Fruit fly (Drosophila melanogaster) whole organism, embryonic: Measurements from ENCODE around the gene parvin.
A peak's percentile ranks its signal among the peaks of the same experiment; 100 is the strongest.

Source experiments
- C15 ChIP-seq: fragments of 200-800 bp; sonication (Bioruptor generic); IDR thresholded peaks from 3 replicates; pipeline ENCODE4 v1.3.6; 2022; ENCODE audit warnings: missing biosample characterization, missing genetic modification characterization
- CG10543 ChIP-seq: fragments of 200-800 bp; sonication (Bioruptor generic); optimal IDR thresholded peaks from 3 replicates; lab custom pipeline; 2017; ENCODE audit warnings: missing biosample characterization, mild to moderate bottlenecking, missing genetic modification characterization, moderate library complexity
- CG11085 ChIP-seq: fragments of 200-800 bp; sonication (Bioruptor generic); IDR thresholded peaks from 2 replicates; pipeline ENCODE4 v1.3.6; 2022; ENCODE audit warnings: missing biosample characterization, missing genetic modification characterization
- CG11398 ChIP-seq: fragments of 200-800 bp; sonication (Bioruptor generic); optimal IDR thresholded peaks from 2 replicates; lab custom pipeline; 2016; ENCODE audit warnings: missing biosample characterization, missing genetic modification characterization
- CG12391 ChIP-seq: fragments of 200-800 bp; sonication (Bioruptor generic); optimal IDR thresholded peaks from 3 replicates; lab custom pipeline; 2018; ENCODE audit warnings: missing biosample characterization, mild to moderate bottlenecking, missing genetic modification characterization, moderate library complexity
- CG12744 ChIP-seq: fragments of 200-800 bp; sonication (Bioruptor generic); optimal IDR thresholded peaks from 2 replicates; lab custom pipeline; 2016; ENCODE audit warnings: missing biosample characterization, missing genetic modification characterization
- CG17361 ChIP-seq: fragments of 200-800 bp; sonication (Bioruptor generic); IDR thresholded peaks from 3 replicates; pipeline ENCODE4 v1.3.6; 2022; ENCODE audit warnings: missing biosample characterization, missing genetic modification characterization
- CG17612 ChIP-seq: fragments of 200-800 bp; sonication (Bioruptor generic); IDR thresholded peaks from 2 replicates; pipeline ENCODE4 v1.3.6; 2022; ENCODE audit warnings: missing biosample characterization, missing genetic modification characterization
- CG1792 ChIP-seq: fragments of 200-800 bp; sonication (Bioruptor generic); optimal IDR thresholded peaks from 2 replicates; lab custom pipeline; 2016; ENCODE audit warnings: missing biosample characterization, missing genetic modification characterization
- CG18764 ChIP-seq: fragments of 200-800 bp; sonication (Bioruptor generic); optimal IDR thresholded peaks from 3 replicates; lab custom pipeline; 2016; ENCODE audit warnings: missing biosample characterization, missing genetic modification characterization
- CG33213 ChIP-seq: fragments of 200-800 bp; sonication (Bioruptor generic); optimal IDR thresholded peaks from 3 replicates; lab custom pipeline; 2016; ENCODE audit warnings: missing biosample characterization, missing genetic modification characterization
- CG33557 ChIP-seq: fragments of 200-800 bp; sonication (Bioruptor generic); optimal IDR thresholded peaks from 2 replicates; lab custom pipeline; 2019; ENCODE audit warnings: missing biosample characterization, mild to moderate bottlenecking, missing genetic modification characterization, moderate library complexity
- CG42726 ChIP-seq: fragments of 200-800 bp; sonication (Bioruptor generic); IDR thresholded peaks from 2 replicates; pipeline ENCODE4 v1.3.6; 2022; ENCODE audit warnings: missing biosample characterization, missing genetic modification characterization; ENCODE audit not compliant: partially characterized antibody
- CG4617 ChIP-seq: fragments of 200-800 bp; sonication (Bioruptor generic); optimal IDR thresholded peaks from 3 replicates; lab custom pipeline; 2016; ENCODE audit warnings: missing biosample characterization, missing genetic modification characterization, borderline replicate concordance
- CG4730 ChIP-seq: fragments of 200-800 bp; sonication (Bioruptor generic); IDR thresholded peaks from 2 replicates; pipeline ENCODE4 v1.3.6; 2022; ENCODE audit warnings: missing biosample characterization, missing genetic modification characterization
- CG5180 ChIP-seq: fragments of 200-800 bp; sonication (Bioruptor generic); optimal IDR thresholded peaks from 3 replicates; lab custom pipeline; 2017; ENCODE audit warnings: missing biosample characterization, missing genetic modification characterization, mild to moderate bottlenecking, moderate library complexity, missing genetic modification reagents
- CG7556 ChIP-seq: fragments of 200-800 bp; sonication (Bioruptor generic); optimal IDR thresholded peaks from 2 replicates; lab custom pipeline; 2017; ENCODE audit warnings: missing biosample characterization, mild to moderate bottlenecking, missing genetic modification characterization
- CG7745 ChIP-seq: fragments of 200-800 bp; sonication (Bioruptor generic); optimal IDR thresholded peaks from 2 replicates; lab custom pipeline; 2018; ENCODE audit warnings: missing biosample characterization, mild to moderate bottlenecking, missing genetic modification characterization, moderate library complexity
- CG7987 ChIP-seq: fragments of 200-800 bp; sonication (Bioruptor generic); optimal IDR thresholded peaks from 2 replicates; lab custom pipeline; 2018; ENCODE audit warnings: missing biosample characterization, mild to moderate bottlenecking, missing genetic modification characterization, moderate library complexity
- CG8281 ChIP-seq: fragments of 200-800 bp; sonication (Bioruptor generic); optimal IDR thresholded peaks from 2 replicates; lab custom pipeline; 2018; ENCODE audit warnings: missing biosample characterization, mild to moderate bottlenecking, missing genetic modification characterization, moderate library complexity
- CG9437 ChIP-seq: fragments of 200-800 bp; sonication (Bioruptor generic); optimal IDR thresholded peaks from 2 replicates; lab custom pipeline; 2018; ENCODE audit warnings: missing biosample characterization, mild to moderate bottlenecking, missing genetic modification characterization
- Dbx ChIP-seq: fragments of 200-800 bp; sonication (Bioruptor generic); IDR thresholded peaks from 3 replicates; pipeline ENCODE4 v1.3.6; 2022; ENCODE audit warnings: missing biosample characterization, missing genetic modification characterization
- Deaf1 ChIP-seq: fragments of 200-800 bp; optimal IDR thresholded peaks from 3 replicates; lab custom pipeline; 2019; ENCODE audit warnings: missing biosample characterization, mild to moderate bottlenecking, missing genetic modification characterization, moderate library complexity
- Ets65A ChIP-seq: fragments of 200-800 bp; sonication (Bioruptor generic); peaks from one replicate; lab custom pipeline; 2016; ENCODE audit warnings: missing biosample characterization, missing genetic modification characterization
- Ets97D ChIP-seq: fragments of 200-800 bp; sonication (Bioruptor generic); optimal IDR thresholded peaks from 3 replicates; lab custom pipeline; 2016; ENCODE audit warnings: missing biosample characterization, missing genetic modification characterization
- Gsc ChIP-seq: fragments of 200-800 bp; sonication (Bioruptor generic); IDR thresholded peaks from 2 replicates; pipeline ENCODE4 v1.3.6; 2022; ENCODE audit warnings: missing biosample characterization, missing genetic modification characterization
- Hr3 ChIP-seq: fragments of 200-800 bp; sonication (Bioruptor generic); optimal IDR thresholded peaks from 3 replicates; lab custom pipeline; 2016; ENCODE audit warnings: missing biosample characterization, missing genetic modification characterization
- Jarid2 ChIP-seq: fragments of 200-800 bp; sonication (Bioruptor generic); optimal IDR thresholded peaks from 3 replicates; lab custom pipeline; 2017; ENCODE audit warnings: mild to moderate bottlenecking, missing biosample characterization, missing genetic modification reagents, missing genetic modification characterization
- MESR4 ChIP-seq: fragments of 200-800 bp; sonication (Bioruptor generic); optimal IDR thresholded peaks from 2 replicates; lab custom pipeline; 2018; ENCODE audit warnings: missing biosample characterization, mild to moderate bottlenecking, missing genetic modification characterization, moderate library complexity
- Trl ChIP-seq, 3 experiments: fragments of >200 bp in 2 of 3; fragments of 200-800 bp in 1 of 3; sonication (Bioruptor generic) in 1 of 3; optimal IDR thresholded peaks; 2 replicates in 1 of 3; 3 replicates in 2 of 3; lab custom pipeline; 2016 to 2017; ENCODE audit warnings: missing biosample characterization in 1 of 3, missing genetic modification characterization in 1 of 3
- btn ChIP-seq: fragments of 200-800 bp; sonication (Bioruptor generic); optimal IDR thresholded peaks from 2 replicates; lab custom pipeline; 2016; ENCODE audit warnings: missing biosample characterization, missing genetic modification characterization
- cg ChIP-seq: fragments of 200-800 bp; sonication (Bioruptor generic); optimal IDR thresholded peaks from 3 replicates; lab custom pipeline; 2019; ENCODE audit warnings: missing biosample characterization, mild to moderate bottlenecking, missing genetic modification characterization, moderate library complexity
- crp ChIP-seq, 2 experiments: fragments of 200-800 bp; sonication (Bioruptor generic); optimal IDR thresholded peaks; 2 replicates in 1 of 2; 3 replicates in 1 of 2; lab custom pipeline; 2017; ENCODE audit warnings: missing biosample characterization in 2 of 2, missing genetic modification characterization in 2 of 2, mild to moderate bottlenecking in 1 of 2, moderate library complexity in 1 of 2
- dimm ChIP-seq: fragments of 200-800 bp; sonication (Bioruptor generic); IDR thresholded peaks from 2 replicates; pipeline ENCODE4 v1.3.6; 2022; ENCODE audit warnings: missing biosample characterization, missing genetic modification characterization
- dm ChIP-seq: fragments of 200-800 bp; sonication (Bioruptor generic); optimal IDR thresholded peaks from 3 replicates; lab custom pipeline; 2016; ENCODE audit warnings: missing biosample characterization, missing genetic modification characterization
- ems ChIP-seq: fragments of 200-800 bp; sonication (Bioruptor generic); optimal IDR thresholded peaks from 3 replicates; lab custom pipeline; 2016; ENCODE audit warnings: missing biosample characterization, missing genetic modification characterization
- fru ChIP-seq: fragments of >200 bp; optimal IDR thresholded peaks from 2 replicates; lab custom pipeline; 2017
- fu2 ChIP-seq: fragments of 200-800 bp; sonication (Bioruptor generic); optimal IDR thresholded peaks from 2 replicates; lab custom pipeline; 2016; ENCODE audit warnings: missing biosample characterization, missing genetic modification characterization
- ind ChIP-seq: fragments of 200-800 bp; sonication (Bioruptor generic); optimal IDR thresholded peaks from 3 replicates; lab custom pipeline; 2016; ENCODE audit warnings: missing biosample characterization, missing genetic modification characterization
- lab ChIP-seq: fragments of 200-800 bp; sonication (Bioruptor generic); optimal IDR thresholded peaks from 3 replicates; lab custom pipeline; 2017; ENCODE audit warnings: missing biosample characterization, missing genetic modification characterization, mild to moderate bottlenecking, moderate library complexity, missing genetic modification reagents
- lilli ChIP-seq: fragments of 200-800 bp; sonication (Bioruptor generic); optimal IDR thresholded peaks from 3 replicates; lab custom pipeline; 2016; ENCODE audit warnings: missing biosample characterization, missing genetic modification characterization
- lov ChIP-seq, 2 experiments: fragments of 200-800 bp in 1 of 2; fragments of >200 bp in 1 of 2; sonication (Bioruptor generic) in 1 of 2; IDR thresholded peaks in 1 of 2; optimal IDR thresholded peaks in 1 of 2; 2 replicates in 1 of 2; 3 replicates in 1 of 2; pipeline versions ENCODE4 v1.3.6 to Lab custom; 2017 to 2022; ENCODE audit warnings: missing biosample characterization in 1 of 2, missing genetic modification characterization in 1 of 2
- mirr ChIP-seq: fragments of 200-800 bp; sonication (Bioruptor generic); optimal IDR thresholded peaks from 3 replicates; lab custom pipeline; 2018; ENCODE audit warnings: missing biosample characterization, mild to moderate bottlenecking, missing genetic modification characterization
- mld ChIP-seq: fragments of 200-800 bp; sonication (Bioruptor generic); IDR thresholded peaks from 3 replicates; pipeline ENCODE4 v1.3.6; 2022; ENCODE audit warnings: missing biosample characterization, missing genetic modification characterization; ENCODE audit not compliant: partially characterized antibody
- peb ChIP-seq: fragments of 200-800 bp; sonication (Bioruptor generic); IDR thresholded peaks from 2 replicates; pipeline ENCODE4 v1.3.6; 2022; ENCODE audit warnings: missing biosample characterization, missing genetic modification characterization
- run ChIP-seq: fragments of 200-800 bp; sonication (Bioruptor generic); optimal IDR thresholded peaks from 3 replicates; lab custom pipeline; 2018; ENCODE audit warnings: missing biosample characterization, mild to moderate bottlenecking, missing genetic modification characterization
- sens ChIP-seq: fragments of 200-800 bp; sonication (Bioruptor generic); peaks from one replicate; lab custom pipeline; 2016; ENCODE audit warnings: missing biosample characterization, missing genetic modification characterization
- twi ChIP-seq: fragments of 200-800 bp; optimal IDR thresholded peaks from 2 replicates; lab custom pipeline; 2019; ENCODE audit warnings: missing biosample characterization, mild to moderate bottlenecking, missing genetic modification characterization, moderate library complexity
- unc-4 ChIP-seq: fragments of 200-800 bp; sonication (Bioruptor generic); IDR thresholded peaks from 2 replicates; pipeline ENCODE4 v1.3.6; 2022; ENCODE audit warnings: missing biosample characterization, missing genetic modification characterization; ENCODE audit not compliant: partially characterized antibody
- zfh2 ChIP-seq: fragments of 200-800 bp; sonication (Bioruptor generic); optimal IDR thresholded peaks from 2 replicates; lab custom pipeline; 2016; ENCODE audit warnings: missing biosample characterization, missing genetic modification characterization

Gene parvin

DNA sequence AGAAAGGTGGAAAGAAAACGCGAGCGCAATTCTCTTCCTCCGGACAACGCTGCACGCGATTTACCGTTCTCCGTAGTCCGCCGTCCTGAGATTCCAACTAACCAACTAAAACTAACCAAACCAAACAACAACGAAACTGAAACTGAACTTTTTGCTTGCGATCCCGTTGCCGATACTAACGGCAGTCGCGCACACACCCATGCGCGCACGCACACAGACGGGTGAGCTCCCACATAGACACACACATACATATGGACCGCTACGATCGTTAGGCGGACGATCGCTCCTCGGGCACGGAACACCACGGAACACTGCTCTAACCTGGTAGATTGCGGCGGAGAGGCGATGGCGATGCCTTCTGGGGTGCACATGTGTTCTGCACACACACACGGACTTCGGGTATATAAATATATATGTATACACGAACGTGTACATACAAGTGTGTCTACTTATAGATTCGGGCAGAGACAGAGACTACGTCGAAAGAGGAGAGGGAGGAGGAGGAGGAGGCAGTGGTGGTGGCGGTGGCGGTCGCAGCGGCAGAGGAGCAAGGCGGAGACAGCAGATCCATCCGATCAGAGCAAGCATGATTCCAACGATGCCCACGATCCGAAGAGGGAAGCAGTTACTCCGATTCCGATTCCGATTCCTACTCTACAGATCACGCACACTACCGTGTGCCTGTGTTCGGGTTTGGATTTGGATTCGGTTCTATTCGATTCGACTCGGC, 32.8 kb upstream of the parvin start, which contains the start of gene meso18E (continued):
- no peak for TF ChIP-seq crp (GFP tag; optimal IDR thresholded peaks at IDR 0.05; lab: Kevin White, UChicago)
- no peak for TF ChIP-seq CG7987 (GFP tag; lab: Kevin White, UChicago)
- TF ChIP-seq CG18764 (GFP tag; lab: Kevin White, UChicago) = no peak
- no peak for TF ChIP-seq CG11085
- TF ChIP-seq C15 = no peak
- no peak for TF ChIP-seq dimm (GFP tag; lab: Robert Waterston, UW)
- peak; percentile 85 for TF ChIP-seq cg
- TF ChIP-seq CG10543 = peak; percentile 69
- TF ChIP-seq mirr (GFP tag; lab: Kevin White, UChicago) = no peak
- TF ChIP-seq Ets65A (GFP tag; lab: Kevin White, UChicago) = no peak
- TF ChIP-seq Ets97D (GFP tag; lab: Kevin White, UChicago) = no peak
- peak; percentile 18 for TF ChIP-seq CG5180 (GFP tag; lab: Kevin White, UChicago)
- TF ChIP-seq MESR4 (GFP tag; lab: Kevin White, UChicago) = no peak
- TF ChIP-seq CG7745 = no peak
- no peak for TF ChIP-seq Jarid2 (GFP tag; lab: Kevin White, UChicago)
- TF ChIP-seq twi (tag; lab: Kevin White, UChicago) = peak; percentile 91
- no peak for TF ChIP-seq Gsc (GFP tag; lab: Robert Waterston, UW)
- TF ChIP-seq Hr3 = no peak
- TF ChIP-seq CG4730 (GFP tag; lab: Robert Waterston, UW) = no peak
- TF ChIP-seq zfh2 = no peak
- no peak for TF ChIP-seq CG9437
- TF ChIP-seq btn (GFP tag; lab: Kevin White, UChicago) = no peak
- peak in 1 of 2 experiments; percentile 48 for TF ChIP-seq Trl (optimal IDR thresholded peaks at IDR 0.05; lab: Kevin White, UChicago)
- TF ChIP-seq Trl (GFP tag; optimal IDR thresholded peaks at IDR 0.05; lab: Kevin White, UChicago) = no peak
- no peak for TF ChIP-seq dm (GFP tag; lab: Kevin White, UChicago)
- no peak for TF ChIP-seq CG12744
- TF ChIP-seq CG1792 (GFP tag; lab: Kevin White, UChicago) = no peak
- TF ChIP-seq lov (optimal IDR thresholded peaks at IDR 0.05; lab: Kevin White, UChicago) = no peak
- TF ChIP-seq lov (GFP tag; IDR thresholded peaks at IDR 0.05; lab: Robert Waterston, UW) = no peak
- TF ChIP-seq CG11398 (GFP tag; lab: Kevin White, UChicago) = no peak
- TF ChIP-seq Deaf1 = peak; percentile 95
- no peak for TF ChIP-seq CG17361 (GFP tag; lab: Robert Waterston, UW)
- TF ChIP-seq sens (GFP tag; lab: Kevin White, UChicago) = no peak
- no peak for TF ChIP-seq ind (GFP tag; lab: Kevin White, UChicago)
- TF ChIP-seq peb (GFP tag; lab: Robert Waterston, UW) = no peak
- TF ChIP-seq mld (GFP tag; lab: Robert Waterston, UW) = no peak
- no peak for TF ChIP-seq Dbx (GFP tag; lab: Robert Waterston, UW)
- TF ChIP-seq fru = no peak
- TF ChIP-seq CG17612 (GFP tag; lab: Robert Waterston, UW) = no peak
- no peak for TF ChIP-seq unc-4 (GFP tag; lab: Robert Waterston, UW)
- TF ChIP-seq lilli (GFP tag; lab: Kevin White, UChicago) = no peak
- no peak for TF ChIP-seq lab (GFP tag; lab: Kevin White, UChicago)
- TF ChIP-seq CG8281 = no peak
- TF ChIP-seq ems (GFP tag; lab: Kevin White, UChicago) = no peak
- TF ChIP-seq CG33213 = no peak
- TF ChIP-seq CG4617 (GFP tag; lab: Kevin White, UChicago) = no peak
- no peak for TF ChIP-seq fu2 (GFP tag; lab: Kevin White, UChicago)
- TF ChIP-seq CG33557 (GFP tag; lab: Kevin White, UChicago) = no peak
- no peak for TF ChIP-seq run
- TF ChIP-seq CG7556 (GFP tag; lab: Kevin White, UChicago) = no peak
- TF ChIP-seq CG42726 (GFP tag; lab: Robert Waterston, UW) = no peak
- no peak for TF ChIP-seq CG12391 (tag; lab: Kevin White, UChicago)
